Worm (Caenorhabditis elegans) whole organism, early embryonic: ENCODE measurements around the gene Y39G8B.7.

Experiments used
- B0310.2 ChIP-seq: sonication (generic microtip); optimal IDR thresholded peaks from 2 replicates; lab custom pipeline; 2016; ENCODE audit warnings: mild to moderate bottlenecking, missing genetic modification characterization, missing compliant biosample characterization
- F13C5.2 ChIP-seq: sonication (generic microtip); optimal IDR thresholded peaks from 2 replicates; lab custom pipeline; 2017; ENCODE audit warnings: mild to moderate bottlenecking, missing genetic modification characterization, inconsistent platforms, missing compliant biosample characterization
- aly-1 ChIP-seq: sonication (generic microtip); optimal IDR thresholded peaks from 2 replicates; lab custom pipeline; 2016; ENCODE audit warnings: missing genetic modification characterization, missing compliant biosample characterization
- ama-1 ChIP-seq: fragments of 150-350 bp; optimal IDR thresholded peaks from 2 replicates; lab custom pipeline; 2014
- ceh-13 ChIP-seq: fragments of 200-800 bp; sonication (Bioruptor generic); optimal IDR thresholded peaks from 2 replicates; lab custom pipeline; 2018; ENCODE audit warnings: mild to moderate bottlenecking, missing genetic modification characterization, missing compliant biosample characterization
- ceh-36 ChIP-seq: sonication (generic microtip); optimal IDR thresholded peaks from 2 replicates; lab custom pipeline; 2016; ENCODE audit warnings: missing genetic modification characterization, inconsistent platforms, missing compliant biosample characterization
- ets-7 ChIP-seq: sonication (generic microtip); optimal IDR thresholded peaks from 2 replicates; lab custom pipeline; 2016; ENCODE audit warnings: missing genotype, missing genetic modification characterization, missing compliant biosample characterization
- flt-1 ChIP-seq: fragments of 200-800 bp; sonication (Bioruptor generic); IDR thresholded peaks from 2 replicates; pipeline ENCODE4 v1.3.6; 2022; ENCODE audit warnings: missing genetic modification characterization, missing compliant biosample characterization
- hmbx-1 ChIP-seq: sonication (generic microtip); optimal IDR thresholded peaks from 2 replicates; lab custom pipeline; 2016; ENCODE audit warnings: mild to moderate bottlenecking, missing genetic modification characterization, missing compliant biosample characterization
- hmg-4 ChIP-seq: fragments of 200-800 bp; sonication (Bioruptor generic); optimal IDR thresholded peaks from 2 replicates; lab custom pipeline; 2018; ENCODE audit warnings: mild to moderate bottlenecking, missing genetic modification characterization, missing compliant biosample characterization
- hnd-1 ChIP-seq: sonication (generic microtip); optimal IDR thresholded peaks from 2 replicates; lab custom pipeline; 2016; ENCODE audit warnings: missing genetic modification characterization, missing compliant biosample characterization
- pes-1 ChIP-seq: fragments of 200-800 bp; sonication (Bioruptor generic); IDR thresholded peaks from 2 replicates; pipeline ENCODE4 v1.3.6; 2022; ENCODE audit warnings: missing genetic modification reagents, missing genetic modification characterization, missing compliant biosample characterization
- scrt-1 ChIP-seq: fragments of 200-800 bp; sonication (Bioruptor generic); IDR thresholded peaks from 2 replicates; pipeline ENCODE4 v1.3.6; 2022; ENCODE audit warnings: missing genetic modification characterization, missing compliant biosample characterization
- sea-1 ChIP-seq: fragments of 200-800 bp; sonication (Bioruptor generic); conservative IDR thresholded peaks from 2 replicates; pipeline ENCODE4 v1.3.6; 2022; ENCODE audit warnings: missing genetic modification characterization, missing compliant biosample characterization
- tbx-11 ChIP-seq: fragments of 200-800 bp; sonication (Bioruptor generic); IDR thresholded peaks from 2 replicates; pipeline ENCODE4 v1.3.6; 2022; ENCODE audit warnings: missing genetic modification characterization, missing compliant biosample characterization
- tbx-37 ChIP-seq: fragments of 200-800 bp; sonication (Bioruptor generic); conservative IDR thresholded peaks from 2 replicates; pipeline ENCODE4 v1.3.6; 2022; ENCODE audit warnings: missing genetic modification reagents, missing genetic modification characterization, missing compliant biosample characterization
- tra-4 ChIP-seq: sonication (generic microtip); optimal IDR thresholded peaks from 2 replicates; lab custom pipeline; 2017; ENCODE audit warnings: missing genetic modification characterization, missing compliant biosample characterization

Gene Y39G8B.7

DNA sequence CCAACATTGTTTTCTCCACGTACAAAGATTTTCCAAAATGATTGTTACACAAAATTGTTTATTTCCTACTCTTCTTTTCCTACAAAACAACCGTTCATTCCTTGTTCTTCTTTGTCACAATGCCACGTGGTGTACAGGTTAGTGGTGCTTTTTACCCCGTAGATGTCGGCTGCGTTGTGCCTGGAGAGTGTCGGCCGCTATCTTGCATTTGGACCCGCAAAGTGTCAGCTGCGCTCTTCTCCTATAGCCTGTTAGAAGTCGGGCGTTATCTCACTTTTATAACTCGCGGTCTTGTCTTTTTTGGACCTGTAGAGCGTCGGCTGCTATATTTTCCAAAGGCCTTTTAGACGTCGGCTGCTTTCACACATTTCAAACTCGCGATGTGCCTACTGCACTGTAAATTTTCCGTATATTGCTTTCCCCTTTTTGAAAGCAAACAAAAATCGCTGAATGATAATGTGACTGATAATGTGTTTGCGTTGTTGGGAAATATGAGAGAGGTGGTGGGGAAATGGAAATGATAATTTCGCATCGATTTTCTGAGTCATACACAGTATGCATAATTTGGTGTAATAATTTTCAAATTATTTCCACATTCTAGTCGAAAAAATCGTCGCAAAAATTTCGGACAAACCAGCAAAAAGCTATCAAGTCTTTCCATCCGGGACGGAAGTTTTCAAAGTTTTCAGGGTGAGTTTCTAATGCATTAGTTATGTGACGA lies 16.0 kb upstream of the Y39G8B.7 start, which contains the start of gene F01D5.8:
TSS of gene F01D5.8 (plus strand) at position 51 of the 721 bp plus-strand sequence.
- TF ChIP-seq scrt-1 (GFP tag; lab: Robert Waterston, UW) (no peak), sea-1 (no peak), ets-7 (tag; lab: Kevin White, UChicago) (no peak), pes-1 (no peak), F13C5.2 (tag; lab: Kevin White, UChicago) (no peak), tbx-11 (GFP tag; lab: Robert Waterston, UW) (no peak), B0310.2 (tag; lab: Kevin White, UChicago) (no peak), ceh-36 (tag; lab: Kevin White, UChicago) (no peak), flt-1 (GFP tag; lab: Robert Waterston, UW) (no peak), ama-1 (lab: Kevin White, UChicago) (no peak), hmbx-1 (no peak), tbx-37 (GFP tag; lab: Robert Waterston, UW) (no peak), tra-4 (tag; lab: Kevin White, UChicago) (no peak)

DNA sequence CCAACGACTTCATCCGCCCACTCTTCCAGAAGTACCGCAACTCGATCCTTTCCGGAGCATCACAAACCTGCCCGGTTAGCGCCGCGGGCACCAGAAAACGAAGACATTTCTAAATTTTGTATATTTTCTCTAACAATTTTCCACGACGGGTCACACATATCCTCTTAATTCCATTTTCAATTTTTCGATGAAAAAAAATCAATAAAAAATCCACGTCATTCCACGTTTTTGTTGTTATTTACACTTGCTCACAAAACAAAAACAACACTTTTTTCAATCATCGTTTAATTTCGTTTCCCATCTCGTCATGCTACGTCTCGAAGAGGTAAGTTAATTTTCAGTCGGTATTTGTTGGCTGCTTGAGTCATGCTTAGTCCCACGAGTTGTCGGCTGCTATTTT lies 13.5 kb upstream of the Y39G8B.7 start, which contains the start of gene F01D5.7:
TSS of gene F01D5.7 (plus strand) at position 301 of the 400 bp plus-strand sequence.
- TF ChIP-seq hnd-1 (tag; lab: Kevin White, UChicago) (no peak), hmg-4 (no peak), sea-1 (no peak), tbx-11 (GFP tag; lab: Robert Waterston, UW) (no peak), flt-1 (GFP tag; lab: Robert Waterston, UW) (no peak), ceh-13 (GFP tag; lab: Kevin White, UChicago) (no peak), hmbx-1 (no peak), ama-1 (lab: Kevin White, UChicago) (no peak), scrt-1 (GFP tag; lab: Robert Waterston, UW) (no peak), ceh-36 (tag; lab: Kevin White, UChicago) (no peak), pes-1 (no peak), B0310.2 (tag; lab: Kevin White, UChicago) (no peak), tbx-37 (GFP tag; lab: Robert Waterston, UW) (no peak)

DNA sequence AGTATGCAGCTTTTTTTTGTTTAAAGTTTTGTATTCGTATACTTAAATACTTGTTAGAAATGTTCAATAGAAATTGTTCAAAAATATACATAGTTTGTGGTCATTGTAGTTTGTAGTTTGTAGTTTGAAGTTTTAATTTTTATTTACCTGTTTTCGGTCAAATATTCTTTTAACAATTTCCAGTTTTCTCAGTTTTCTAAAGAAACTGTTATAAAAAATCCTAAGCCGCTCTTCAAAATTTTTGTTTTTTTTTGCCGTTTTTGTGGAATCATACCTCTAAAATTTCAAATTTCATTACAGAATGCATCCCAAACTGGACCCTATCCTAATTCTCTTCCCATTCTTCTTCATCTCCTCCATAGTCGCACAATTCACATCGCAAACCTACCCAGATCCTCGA lies 11.4 kb upstream of the Y39G8B.7 start, which contains the start of gene F01D5.6:
TSS of gene F01D5.6 (plus strand) at position 301 of the 400 bp plus-strand sequence.
- TF ChIP-seq scrt-1 (GFP tag; lab: Robert Waterston, UW) (no peak), sea-1 (no peak), flt-1 (GFP tag; lab: Robert Waterston, UW) (no peak), hmg-4 (no peak), ama-1 (lab: Kevin White, UChicago) (no peak), aly-1 (tag; lab: Kevin White, UChicago) (no peak), tbx-11 (GFP tag; lab: Robert Waterston, UW) (no peak), tbx-37 (GFP tag; lab: Robert Waterston, UW) (no peak), B0310.2 (tag; lab: Kevin White, UChicago) (no peak), pes-1 (no peak), F13C5.2 (tag; lab: Kevin White, UChicago) (no peak), hmbx-1 (no peak), ceh-13 (GFP tag; lab: Kevin White, UChicago) (no peak), tra-4 (tag; lab: Kevin White, UChicago) (no peak), hnd-1 (tag; lab: Kevin White, UChicago) (no peak), ceh-36 (tag; lab: Kevin White, UChicago) (no peak), ets-7 (tag; lab: Kevin White, UChicago) (no peak)

DNA sequence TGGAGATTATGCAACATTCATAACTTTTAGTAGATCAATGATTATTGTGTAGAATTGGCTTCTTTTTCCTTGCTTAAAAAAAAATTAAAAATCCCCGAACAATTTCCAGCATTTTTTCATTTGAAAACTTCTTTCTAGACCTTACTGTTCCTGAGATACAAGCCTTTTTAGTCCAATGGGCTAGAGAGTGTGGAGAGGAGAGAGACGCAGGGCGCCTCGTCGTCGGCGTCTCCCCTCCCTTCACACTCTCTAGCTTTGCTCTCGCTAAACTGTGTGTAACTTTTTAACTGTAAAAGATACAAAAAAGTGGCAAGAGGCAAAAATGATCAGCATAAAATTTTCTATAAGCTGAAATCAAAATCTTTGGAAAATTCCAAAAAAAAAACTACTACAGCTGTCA lies 10.3 kb upstream of the Y39G8B.7 start:
- TF ChIP-seq ceh-13 (GFP tag; lab: Kevin White, UChicago) (no peak), tbx-37 (GFP tag; lab: Robert Waterston, UW) (no peak), B0310.2 (tag; lab: Kevin White, UChicago) (no peak)

DNA sequence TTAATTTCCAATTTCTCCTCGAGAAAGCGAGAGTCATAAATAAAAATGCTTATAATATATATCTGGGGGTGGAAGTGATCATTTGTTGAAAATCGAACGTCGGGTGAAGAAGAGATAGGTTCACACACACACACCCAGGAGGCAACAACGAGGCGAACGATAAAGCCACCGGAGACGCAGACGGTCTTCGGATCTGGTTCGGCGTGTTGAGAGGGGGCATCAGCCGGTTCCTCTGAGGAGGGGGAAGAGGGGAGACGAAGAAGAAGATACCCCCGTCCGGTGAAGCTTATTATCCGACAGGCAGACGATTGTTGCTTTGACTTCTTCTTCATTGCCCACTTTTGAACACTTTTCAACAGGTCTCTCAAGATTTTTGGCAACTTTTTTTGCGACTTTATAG lies 9.9 kb upstream of the Y39G8B.7 start:
- TF ChIP-seq hnd-1 (tag; lab: Kevin White, UChicago) = no peak
- no peak for TF ChIP-seq B0310.2 (tag; lab: Kevin White, UChicago)
- TF ChIP-seq scrt-1 (GFP tag; lab: Robert Waterston, UW) = no peak
- no peak for TF ChIP-seq ama-1 (lab: Kevin White, UChicago)
- TF ChIP-seq hmg-4 = no peak
- no peak for TF ChIP-seq tbx-37 (GFP tag; lab: Robert Waterston, UW)

DNA sequence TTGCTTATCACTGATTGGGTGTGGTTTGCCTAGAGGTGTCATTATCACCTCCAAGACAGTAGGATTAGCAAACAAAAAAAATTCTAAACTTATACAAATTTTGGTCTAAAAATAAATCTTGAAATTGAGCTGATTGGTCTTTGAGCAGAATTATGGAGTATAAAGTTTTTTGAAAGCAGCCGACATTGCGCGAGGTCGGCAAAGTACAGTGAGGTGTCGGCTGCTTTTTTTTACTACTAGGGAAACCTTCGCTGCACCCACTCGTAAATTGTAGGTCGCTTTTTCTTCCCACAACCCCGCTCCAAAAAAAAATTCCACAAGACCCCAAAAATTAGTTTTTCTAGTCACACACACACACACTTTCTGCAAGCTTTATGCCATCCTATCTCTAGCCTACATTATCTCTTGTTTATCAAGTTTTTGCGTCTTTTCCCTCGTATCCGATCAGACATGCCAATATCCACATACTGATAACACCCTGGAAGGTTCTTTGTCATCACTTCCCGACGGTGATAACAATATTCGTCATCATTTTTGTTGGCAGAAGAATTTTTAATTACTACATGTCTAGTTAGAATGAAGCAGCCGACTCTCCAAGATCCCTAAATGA lies 9.1 kb upstream of the Y39G8B.7 start:
- TF ChIP-seq ama-1 (lab: Kevin White, UChicago) (no peak), hmg-4 (no peak), B0310.2 (tag; lab: Kevin White, UChicago) (no peak), hnd-1 (tag; lab: Kevin White, UChicago) (no peak), aly-1 (tag; lab: Kevin White, UChicago) (no peak), tbx-37 (GFP tag; lab: Robert Waterston, UW) (no peak), pes-1 (no peak), F13C5.2 (tag; lab: Kevin White, UChicago) (no peak), ceh-36 (tag; lab: Kevin White, UChicago) (no peak), scrt-1 (GFP tag; lab: Robert Waterston, UW) (no peak), flt-1 (GFP tag; lab: Robert Waterston, UW) (no peak), tbx-11 (GFP tag; lab: Robert Waterston, UW) (no peak), tra-4 (tag; lab: Kevin White, UChicago) (no peak)

DNA sequence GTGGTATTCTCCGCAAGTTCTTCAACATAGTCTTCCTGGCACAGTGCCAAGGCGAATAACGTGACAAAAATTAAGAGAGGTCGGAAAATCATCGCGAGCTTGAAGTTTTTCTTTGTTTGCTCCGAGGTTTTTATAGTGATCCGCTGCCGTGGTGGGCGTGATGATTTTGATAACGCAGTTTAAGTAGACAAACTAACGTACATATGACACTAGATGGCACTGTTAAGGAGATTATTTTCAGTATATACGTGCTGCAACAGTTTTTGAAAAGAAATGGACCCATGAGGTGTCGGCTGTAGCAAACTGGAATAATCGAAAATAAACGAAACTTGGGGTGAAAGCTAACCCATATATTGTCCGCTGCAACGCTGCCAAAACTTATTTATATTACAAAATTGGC lies 7.4 kb upstream of the Y39G8B.7 start, which contains the start of gene F01D5.5:
TSS of gene F01D5.5 (minus strand) at position 101 of the 400 bp plus-strand sequence.
- TF ChIP-seq tbx-37 (GFP tag; lab: Robert Waterston, UW) = no peak
- no peak for TF ChIP-seq aly-1 (tag; lab: Kevin White, UChicago)
- TF ChIP-seq hnd-1 (tag; lab: Kevin White, UChicago) = no peak
- TF ChIP-seq pes-1 = no peak
- no peak for TF ChIP-seq scrt-1 (GFP tag; lab: Robert Waterston, UW)
- TF ChIP-seq B0310.2 (tag; lab: Kevin White, UChicago) = no peak
- no peak for TF ChIP-seq ets-7 (tag; lab: Kevin White, UChicago)
- no peak for TF ChIP-seq F13C5.2 (tag; lab: Kevin White, UChicago)
- TF ChIP-seq sea-1 = no peak
- TF ChIP-seq hmg-4 = no peak
- no peak for TF ChIP-seq ama-1 (lab: Kevin White, UChicago)
- TF ChIP-seq ceh-36 (tag; lab: Kevin White, UChicago) = no peak
- TF ChIP-seq tbx-11 (GFP tag; lab: Robert Waterston, UW) = no peak
- no peak for TF ChIP-seq flt-1 (GFP tag; lab: Robert Waterston, UW)
- TF ChIP-seq tra-4 (tag; lab: Kevin White, UChicago) = no peak
- no peak for TF ChIP-seq hmbx-1
- no peak for TF ChIP-seq ceh-13 (GFP tag; lab: Kevin White, UChicago)
